Worm (Caenorhabditis elegans) whole organism, L1 larva: Measurements from ENCODE around the gene str-97.

ENCODE experiments used
- C16A3.4 ChIP-seq: fragments of 150-350 bp; optimal IDR thresholded peaks from 2 replicates; lab custom pipeline; 2014; ENCODE audit warnings: missing biosample characterization, missing genetic modification characterization
- C34B4.2 ChIP-seq: sonication (generic microtip); optimal IDR thresholded peaks from 2 replicates; lab custom pipeline; 2017; ENCODE audit warnings: mild to moderate bottlenecking, missing genetic modification characterization, missing compliant biosample characterization
- alr-1 ChIP-seq: fragments of 200-800 bp; sonication (Bioruptor generic); optimal IDR thresholded peaks from 2 replicates; lab custom pipeline; 2018; ENCODE audit warnings: borderline replicate concordance, mild to moderate bottlenecking, missing genetic modification characterization, missing compliant biosample characterization
- ceh-63 ChIP-seq: fragments of 200-800 bp; sonication (Bioruptor generic); optimal IDR thresholded peaks from 2 replicates; lab custom pipeline; 2018; ENCODE audit warnings: mild to moderate bottlenecking, missing genetic modification characterization, missing compliant biosample characterization
- ceh-8 ChIP-seq: fragments of 200-800 bp; sonication (Bioruptor generic); optimal IDR thresholded peaks from 2 replicates; lab custom pipeline; 2018; ENCODE audit warnings: mild to moderate bottlenecking, missing genetic modification characterization, moderate library complexity, missing compliant biosample characterization
- ceh-82 ChIP-seq, 3 experiments: fragments of 150-350 bp in 1 of 3; sonication (generic microtip) in 2 of 3; optimal IDR thresholded peaks; 2 replicates each; lab custom pipeline; 2014 to 2017; ENCODE audit warnings: missing biosample characterization in 3 of 3, missing genetic modification characterization in 3 of 3
- ceh-90 ChIP-seq: sonication (generic microtip); optimal IDR thresholded peaks from 2 replicates; lab custom pipeline; 2016; ENCODE audit warnings: missing genetic modification characterization, missing compliant biosample characterization
- ces-1 ChIP-seq: fragments of 150-350 bp; optimal IDR thresholded peaks from 2 replicates; lab custom pipeline; 2014; ENCODE audit warnings: missing biosample characterization, missing genetic modification reagents, missing genetic modification characterization
- egl-27 ChIP-seq, 2 experiments: fragments of 150-350 bp in 1 of 2; sonication (generic microtip); optimal IDR thresholded peaks; 3 replicates each; lab custom pipeline; 2017 to 2018; ENCODE audit warnings: missing biosample characterization in 2 of 2, missing genetic modification characterization in 2 of 2, missing genetic modification reagents in 2 of 2
- elt-3 ChIP-seq, 6 experiments: fragments of 150-350 bp in 1 of 6; sonication (generic microtip); optimal IDR thresholded peaks; 2 replicates each; lab custom pipeline; 2017 to 2018; ENCODE audit warnings: missing biosample characterization in 6 of 6, missing genetic modification characterization in 6 of 6, inconsistent platforms in 1 of 6
- fkh-10 ChIP-seq: sonication (generic microtip); optimal IDR thresholded peaks from 2 replicates; lab custom pipeline; 2017; ENCODE audit warnings: missing biosample characterization, missing genetic modification reagents, missing genetic modification characterization
- fkh-8 ChIP-seq: sonication (generic microtip); optimal IDR thresholded peaks from 2 replicates; lab custom pipeline; 2016; ENCODE audit warnings: mild to moderate bottlenecking, missing genetic modification characterization, missing compliant biosample characterization
- hlh-4 ChIP-seq: sonication (generic microtip); optimal IDR thresholded peaks from 2 replicates; lab custom pipeline; 2016; ENCODE audit warnings: mild to moderate bottlenecking, missing genetic modification characterization, missing compliant biosample characterization
- irx-1 ChIP-seq: sonication (generic microtip); optimal IDR thresholded peaks from 2 replicates; lab custom pipeline; 2016; ENCODE audit warnings: missing genetic modification characterization, missing compliant biosample characterization
- lin-13 ChIP-seq: fragments of 150-350 bp; optimal IDR thresholded peaks from 2 replicates; lab custom pipeline; 2014; ENCODE audit warnings: missing biosample characterization, missing genetic modification reagents, missing genetic modification characterization
- lin-35 ChIP-seq, 2 experiments: fragments of 150-350 bp; optimal IDR thresholded peaks; 2 replicates each; lab custom pipeline; 2014; ENCODE audit warnings: missing biosample characterization in 2 of 2, missing genetic modification characterization in 2 of 2, missing genetic modification reagents in 2 of 2
- lin-39 ChIP-seq: fragments of 150-350 bp; optimal IDR thresholded peaks from 2 replicates; lab custom pipeline; 2014; ENCODE audit warnings: missing biosample characterization, missing genetic modification reagents, missing genetic modification characterization
- lir-3 ChIP-seq: sonication (generic microtip); optimal IDR thresholded peaks from 2 replicates; lab custom pipeline; 2016; ENCODE audit warnings: mild to moderate bottlenecking, missing genetic modification characterization, moderate library complexity, missing compliant biosample characterization; ENCODE audit not compliant: poor library complexity
- lsy-2 ChIP-seq, 2 experiments: fragments of 150-350 bp; optimal IDR thresholded peaks; 2 replicates each; lab custom pipeline; 2014; ENCODE audit warnings: missing biosample characterization in 2 of 2, missing genetic modification characterization in 2 of 2
- mdl-1 ChIP-seq, 2 experiments: fragments of 150-350 bp; optimal IDR thresholded peaks; 2 replicates each; lab custom pipeline; 2014 to 2017; ENCODE audit warnings: missing biosample characterization in 2 of 2, missing genetic modification characterization in 2 of 2, inconsistent platforms in 1 of 2
- mep-1 ChIP-seq: fragments of 150-350 bp; optimal IDR thresholded peaks from 2 replicates; lab custom pipeline; 2014; ENCODE audit warnings: missing biosample characterization, missing genetic modification characterization
- nhr-28 ChIP-seq: fragments of 150-350 bp; optimal IDR thresholded peaks from 2 replicates; lab custom pipeline; 2014; ENCODE audit warnings: missing biosample characterization, missing genetic modification characterization
- nhr-76 ChIP-seq: sonication (generic microtip); optimal IDR thresholded peaks from 2 replicates; lab custom pipeline; 2017; ENCODE audit warnings: missing biosample characterization, missing genetic modification characterization
- nhr-84 ChIP-seq: sonication (generic microtip); optimal IDR thresholded peaks from 2 replicates; lab custom pipeline; 2017; ENCODE audit warnings: missing biosample characterization, missing genetic modification characterization
- nhr-85 ChIP-seq: sonication (generic microtip); peaks from one replicate; lab custom pipeline; 2016; ENCODE audit warnings: missing genetic modification characterization, inconsistent platforms, missing compliant biosample characterization
- pqm-1 ChIP-seq: sonication (generic microtip); optimal IDR thresholded peaks from 3 replicates; lab custom pipeline; 2017; ENCODE audit warnings: missing biosample characterization, missing genetic modification characterization
- tbx-2 ChIP-seq: sonication (generic microtip); optimal IDR thresholded peaks from 2 replicates; lab custom pipeline; 2016; ENCODE audit warnings: missing genetic modification characterization, missing compliant biosample characterization
- tlp-1 ChIP-seq: fragments of 150-350 bp; optimal IDR thresholded peaks from 2 replicates; lab custom pipeline; 2014; ENCODE audit warnings: missing biosample characterization, missing genetic modification characterization
- unc-30 ChIP-seq: sonication (generic microtip); optimal IDR thresholded peaks from 2 replicates; lab custom pipeline; 2017; ENCODE audit warnings: missing biosample characterization, missing genetic modification characterization
- unc-86 ChIP-seq: sonication (generic microtip); optimal IDR thresholded peaks from 2 replicates; lab custom pipeline; 2016; ENCODE audit warnings: missing genetic modification characterization, missing compliant biosample characterization
- unc-98 ChIP-seq: fragments of 200-800 bp; sonication (Bioruptor generic); IDR thresholded peaks from 2 replicates; pipeline ENCODE4 v1.3.6; 2022; ENCODE audit warnings: missing genetic modification characterization, missing compliant biosample characterization
- zip-4 ChIP-seq: fragments of 200-800 bp; sonication (Bioruptor generic); optimal IDR thresholded peaks from 2 replicates; lab custom pipeline; 2018; ENCODE audit warnings: mild to moderate bottlenecking, missing genetic modification characterization, moderate library complexity, missing compliant biosample characterization
- ztf-11 ChIP-seq, 2 experiments: sonication (generic microtip); optimal IDR thresholded peaks; 2 replicates each; lab custom pipeline; 2016 to 2017; ENCODE audit warnings: missing genetic modification characterization in 2 of 2, missing biosample characterization in 1 of 2, missing compliant biosample characterization in 1 of 2

Gene str-97

DNA sequence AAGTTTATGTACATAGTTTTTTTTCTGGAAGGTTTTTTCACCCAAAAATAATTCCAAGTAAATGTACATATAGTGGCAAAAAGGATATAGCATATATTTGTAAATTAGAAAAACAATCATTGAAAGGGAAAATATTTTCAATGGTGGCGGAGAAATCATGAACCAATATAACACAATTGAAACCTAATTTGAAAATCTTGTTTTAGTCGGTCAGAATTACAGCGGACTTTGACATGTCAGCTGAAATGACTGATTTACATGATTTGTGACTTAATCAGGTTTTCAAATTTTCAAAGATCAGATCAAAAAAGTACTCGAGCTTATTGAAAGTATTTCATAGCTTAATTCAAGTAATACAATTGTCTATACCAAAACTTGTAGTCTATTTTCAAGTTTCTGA lies 16.7 kb upstream of the str-97 start, which contains the start of gene K05D4.9:
K05D4.9 (minus strand) TSS at position 101 of the 400 bp plus-strand sequence.
- TF ChIP-seq C16A3.4 (no peak), fkh-8 (tag; lab: Kevin White, UChicago) (peak; percentile 18), lin-13 (GFP tag; lab: Kevin White, UChicago) (no peak), elt-3 (tag; optimal IDR thresholded peaks at IDR 0.05; lab: Kevin White, UChicago) (no peak)

ce11 chrV:16169026-16169425 lies 14.0 kb upstream of the str-97 start, which contains the start of gene str-111:
Gene str-111, minus strand, starts transcription at chrV:16169126.
- no peak for TF ChIP-seq pqm-1
- peak; percentile 65 for TF ChIP-seq hlh-4
- TF ChIP-seq, all 84 proteins: peak for 1

DNA sequence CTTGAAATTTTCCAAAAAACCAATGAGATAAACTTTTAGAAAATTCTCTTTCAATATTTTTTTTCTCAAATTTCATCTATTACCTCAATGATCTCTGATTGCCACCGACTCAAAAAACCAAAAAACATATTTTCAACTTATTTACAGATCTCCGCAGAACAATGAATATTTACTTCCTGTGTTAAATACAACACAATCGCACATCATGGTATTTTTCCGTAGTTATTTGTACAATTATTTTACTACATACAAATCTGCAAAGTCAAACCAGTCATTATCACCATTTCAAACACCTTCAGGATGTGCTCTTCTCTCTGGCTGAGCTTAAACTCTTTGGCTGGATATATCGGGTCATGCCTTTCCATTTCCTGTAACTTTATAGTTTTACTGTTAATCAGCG lies 10.9 kb upstream of the str-97 start, which contains the start of gene str-108:
str-108 (plus strand) TSS at position 301 of the 400 bp plus-strand sequence.
- no peak for TF ChIP-seq unc-86 (tag; lab: Kevin White, UChicago)
- TF ChIP-seq ceh-90 (tag; lab: Kevin White, UChicago) = no peak
- no peak for TF ChIP-seq lsy-2 (tag; optimal IDR thresholded peaks at IDR 0.05; lab: Kevin White, UChicago)
- TF ChIP-seq pqm-1 = no peak
- TF ChIP-seq alr-1 (tag; lab: Kevin White, UChicago) = no peak
- TF ChIP-seq ztf-11 (tag; optimal IDR thresholded peaks at IDR 0.05; lab: Kevin White, UChicago) = no peak
- TF ChIP-seq tbx-2 (tag; lab: Kevin White, UChicago) = no peak
- TF ChIP-seq tlp-1 (tag; lab: Kevin White, UChicago) = no peak
- TF ChIP-seq nhr-85 (tag; lab: Kevin White, UChicago) = no peak
- no peak for TF ChIP-seq egl-27 (tag; optimal IDR thresholded peaks at IDR 0.05; lab: Kevin White, UChicago)
- no peak for TF ChIP-seq C34B4.2 (tag; lab: Kevin White, UChicago)
- no peak for TF ChIP-seq mdl-1 (tag; optimal IDR thresholded peaks at IDR 0.05; lab: Kevin White, UChicago)
- TF ChIP-seq zip-4 (GFP tag; lab: Kevin White, UChicago) = no peak
- no peak for TF ChIP-seq nhr-84 (tag; lab: Kevin White, UChicago)
- TF ChIP-seq unc-98 (GFP tag; lab: Robert Waterston, UW) = no peak
- TF ChIP-seq fkh-10 (GFP tag; lab: Kevin White, UChicago) = no peak
- TF ChIP-seq mep-1 = no peak
- TF ChIP-seq, all 84 proteins: peak for 0

- no peak for TF ChIP-seq nhr-28 (tag; lab: Kevin White, UChicago)
- TF ChIP-seq lin-35 (GFP tag; optimal IDR thresholded peaks at IDR 0.05; lab: Kevin White, UChicago) = no peak
- TF ChIP-seq ceh-8 (GFP tag; lab: Kevin White, UChicago) = no peak
- no peak for TF ChIP-seq nhr-76
- TF ChIP-seq C34B4.2 (tag; lab: Kevin White, UChicago) = no peak
- TF ChIP-seq ceh-63 (GFP tag; lab: Kevin White, UChicago) = no peak
- TF ChIP-seq nhr-84 (tag; lab: Kevin White, UChicago) = no peak
- TF ChIP-seq ces-1 = no peak
- no peak for TF ChIP-seq unc-30
- no peak for TF ChIP-seq lin-39 (tag; lab: Kevin White, UChicago)
- no peak for TF ChIP-seq C16A3.4
- TF ChIP-seq lir-3 (tag; lab: Kevin White, UChicago) = no peak
- no peak for TF ChIP-seq ceh-82 (tag; optimal IDR thresholded peaks at IDR 0.05; lab: Kevin White, UChicago)
Observed at ce11 chrV:16163719-16164118, 8.7 kb upstream of the str-97 start, which contains the start of gene F10A3.12. Gene F10A3.12, plus strand, starts transcription at chrV:16164019.

DNA sequence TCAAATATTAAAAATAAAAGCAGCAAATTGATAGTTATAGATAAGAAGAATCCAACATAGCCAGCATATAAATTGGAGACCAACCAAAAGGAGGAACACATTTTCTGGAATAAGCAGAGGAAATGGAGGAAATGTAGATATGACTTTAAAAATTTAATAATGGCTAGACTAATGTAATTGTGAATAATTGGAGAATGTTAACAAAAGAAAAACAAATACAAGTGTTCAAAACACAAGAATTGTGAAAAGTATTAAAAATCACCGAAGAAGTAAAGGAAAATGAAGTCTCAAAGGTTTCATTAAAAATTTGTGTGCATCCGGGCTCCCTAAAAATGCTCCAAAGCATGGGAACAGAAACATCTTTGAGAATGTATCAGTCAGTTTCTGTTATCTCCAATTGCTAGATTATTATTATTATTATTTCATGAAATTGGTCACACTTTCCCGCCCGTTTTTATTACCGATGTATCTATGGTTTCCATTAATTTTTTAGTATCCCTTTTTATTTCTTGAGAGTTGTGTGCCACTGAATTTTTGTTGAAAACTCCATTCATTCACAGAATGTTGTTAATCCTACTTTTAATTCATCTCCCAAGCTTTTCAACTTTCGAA lies 7.2 kb upstream of the str-97 start, which contains the start of the genes str-109 and F10A3.11:
str-109 (minus strand) TSS at position 101 of the 612 bp plus-strand sequence.
F10A3.11 (plus strand) TSS at position 562 of the 612 bp plus-strand sequence.
- no peak for TF ChIP-seq irx-1 (tag; lab: Kevin White, UChicago)
